Fruit fly (Drosophila melanogaster): ENCODE data around the gene Cpsf100.
A peak's percentile ranks its signal among the peaks of the same experiment; 100 is the strongest.

The Cpsf100 gene

dm6 chr3R:29032542-29032941, 1.8 kb upstream of the Cpsf100 start, which contains the start of gene Ssl2:
TSS of gene Ssl2 (minus strand) at chr3R:29032642.
- TF ChIP-seq CG9139 (GFP tag; optimal IDR thresholded peaks at IDR 0.05), result no peak
- no peak for TF ChIP-seq CG34406 (GFP tag; optimal IDR thresholded peaks at IDR 0.05)
- TF ChIP-seq CG8319 (GFP tag; optimal IDR thresholded peaks at IDR 0.05), result no peak
- no peak for TF ChIP-seq fkh (GFP tag; optimal IDR thresholded peaks at IDR 0.05)
- no peak for TF ChIP-seq Smox (GFP tag; optimal IDR thresholded peaks at IDR 0.05)
- TF ChIP-seq Eip78C (GFP tag), result no peak
- TF ChIP-seq eg (GFP tag; IDR thresholded peaks at IDR 0.05), result no peak
- TF ChIP-seq topi (GFP tag; optimal IDR thresholded peaks at IDR 0.05), result no peak
- no peak for TF ChIP-seq salr (GFP tag; optimal IDR thresholded peaks at IDR 0.05)
- no peak for TF ChIP-seq Sox15 (GFP tag; optimal IDR thresholded peaks at IDR 0.05)
- no peak for TF ChIP-seq CG10631 (GFP tag; optimal IDR thresholded peaks at IDR 0.05)
- no peak for TF ChIP-seq CG1621 (tag; optimal IDR thresholded peaks at IDR 0.05)
- TF ChIP-seq CG6854 (GFP tag; optimal IDR thresholded peaks at IDR 0.05), result no peak
- TF ChIP-seq CG31627 (GFP tag; optimal IDR thresholded peaks at IDR 0.05), result no peak
- no peak for TF ChIP-seq CG4318 (GFP tag; optimal IDR thresholded peaks at IDR 0.05)

dm6 chr3R:29038960-29039581, 4.7 kb downstream of the Cpsf100 start, which contains the start of the genes Slu7 and Pkc98E:
TSS of gene Slu7 (minus strand) at chr3R:29039071.
TSS of gene Pkc98E (plus strand) at chr3R:29039156.
- TF ChIP-seq dac (GFP tag; optimal IDR thresholded peaks at IDR 0.05), result peak; percentile 36
- peak; percentile 43 for TF ChIP-seq CG10631 (GFP tag; optimal IDR thresholded peaks at IDR 0.05)
- TF ChIP-seq Gug (GFP tag; IDR thresholded peaks at IDR 0.05), result no peak
- peak; percentile 60 for TF ChIP-seq esn (GFP tag; optimal IDR thresholded peaks at IDR 0.05)
- TF ChIP-seq Hr39 (GFP tag; optimal IDR thresholded peaks at IDR 0.05), result peak; percentile 59
- peak; percentile 63 for TF ChIP-seq Sox102F (GFP tag; optimal IDR thresholded peaks at IDR 0.05)
- TF ChIP-seq eg (GFP tag; IDR thresholded peaks at IDR 0.05), result peak; percentile 50; the same call in 2 of the 3 replicates
- no peak for TF ChIP-seq vri (GFP tag; optimal IDR thresholded peaks at IDR 0.05)
- no peak for TF ChIP-seq Smox (GFP tag; optimal IDR thresholded peaks at IDR 0.05)
- TF ChIP-seq CG3919 (GFP tag; optimal IDR thresholded peaks at IDR 0.05), result peak; percentile 72
- peak; percentile 57 for TF ChIP-seq fkh (GFP tag; optimal IDR thresholded peaks at IDR 0.05)
- TF ChIP-seq CG10669 (GFP tag; optimal IDR thresholded peaks at IDR 0.05), result no peak
- no peak for TF ChIP-seq Hr38 (GFP tag; optimal IDR thresholded peaks at IDR 0.05)
- TF ChIP-seq Eip93F (GFP tag; optimal IDR thresholded peaks at IDR 0.05), result no peak
- TF ChIP-seq CG15336 (GFP tag; IDR thresholded peaks at IDR 0.05), result no peak
- peak; percentile 27 for TF ChIP-seq acj6 (GFP tag; optimal IDR thresholded peaks at IDR 0.05)
- peak; percentile 7 for TF ChIP-seq Ets96B (tag; optimal IDR thresholded peaks at IDR 0.05)
- no peak for TF ChIP-seq CG6808 (GFP tag; optimal IDR thresholded peaks at IDR 0.05)
- TF ChIP-seq Blimp-1 (GFP tag; optimal IDR thresholded peaks at IDR 0.05), result no peak
- TF ChIP-seq topi (GFP tag; optimal IDR thresholded peaks at IDR 0.05), result peak; percentile 66
- peak; percentile 20 for TF ChIP-seq Sox14 (GFP tag; optimal IDR thresholded peaks at IDR 0.05)
- TF ChIP-seq dsx (GFP tag; optimal IDR thresholded peaks at IDR 0.05; ENCODE audit: poor library complexity, severe bottlenecking), result no peak
- peak; percentile 63 for TF ChIP-seq cyc (GFP tag; optimal IDR thresholded peaks at IDR 0.05)
- peak; percentile 9 for TF ChIP-seq CG3032 (tag; optimal IDR thresholded peaks at IDR 0.05)
- peak; percentile 67 for TF ChIP-seq CG31627 (GFP tag; optimal IDR thresholded peaks at IDR 0.05)
- TF ChIP-seq Eip78C (GFP tag), result peak; percentile 74
- no peak for TF ChIP-seq net (GFP tag; optimal IDR thresholded peaks at IDR 0.05)
- TF ChIP-seq spab (GFP tag; optimal IDR thresholded peaks at IDR 0.05), result no peak
- no peak for TF ChIP-seq CG4318 (GFP tag; optimal IDR thresholded peaks at IDR 0.05)
- TF ChIP-seq Hr4 (GFP tag; optimal IDR thresholded peaks at IDR 0.05), result peak; percentile 34
- TF ChIP-seq pdm3 (GFP tag; optimal IDR thresholded peaks at IDR 0.05), result peak; percentile 33
- no peak for TF ChIP-seq CG16779 (tag; optimal IDR thresholded peaks at IDR 0.05)
- no peak for TF ChIP-seq CG8119 (GFP tag; IDR thresholded peaks at IDR 0.05)
- TF ChIP-seq CG6163 (GFP tag; IDR thresholded peaks at IDR 0.05), result peak; percentile 59; the same call in 2 of the 3 replicates
- TF ChIP-seq svp (GFP tag), result no peak
- no peak for TF ChIP-seq CG11294 (GFP tag; IDR thresholded peaks at IDR 0.05)
- TF ChIP-seq CG1621 (tag; optimal IDR thresholded peaks at IDR 0.05), result no peak
- TF ChIP-seq CG11902 (GFP tag; optimal IDR thresholded peaks at IDR 0.05), result peak; percentile 36
- no peak for TF ChIP-seq CG6854 (GFP tag; optimal IDR thresholded peaks at IDR 0.05)
- TF ChIP-seq CG34406 (GFP tag; optimal IDR thresholded peaks at IDR 0.05), result no peak
- TF ChIP-seq fd59A (GFP tag; optimal IDR thresholded peaks at IDR 0.05), result no peak
- no peak for TF ChIP-seq CG6792 (GFP tag; optimal IDR thresholded peaks at IDR 0.05)
- TF ChIP-seq Ets21C (GFP tag; optimal IDR thresholded peaks at IDR 0.05), result peak; percentile 45
- peak; percentile 41 for TF ChIP-seq OdsH (GFP tag; optimal IDR thresholded peaks at IDR 0.05)
- no peak for TF ChIP-seq CG9139 (GFP tag; optimal IDR thresholded peaks at IDR 0.05)
